Worm (Caenorhabditis elegans): ENCODE results near the gene fbxa-147.

Gene fbxa-147

DNA sequence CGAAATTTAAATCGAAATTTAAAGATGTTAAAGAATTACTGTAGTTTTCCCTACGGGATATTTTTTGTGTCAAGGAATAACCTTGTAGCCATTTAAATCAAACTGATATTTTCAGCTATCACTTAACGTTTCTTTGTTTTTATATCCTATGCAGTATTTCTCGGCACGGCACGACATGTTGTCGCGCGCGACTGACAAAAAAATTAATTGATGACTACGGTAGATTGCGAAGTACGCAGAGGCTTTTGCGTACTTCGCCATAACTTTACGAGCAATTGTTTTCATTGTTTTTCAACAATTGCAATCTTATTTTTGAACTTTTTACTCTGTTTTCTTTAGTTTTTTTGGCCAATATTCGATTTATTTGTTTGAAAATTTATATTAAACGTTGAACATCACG, 18.3 kb upstream of the fbxa-147 start:
- TF ChIP-seq zag-1 (tag; optimal IDR thresholded peaks at IDR 0.05) (no peak), blmp-1 (tag; optimal IDR thresholded peaks at IDR 0.05; ENCODE audit: insufficient read depth) (no peak), nhr-10 (tag; optimal IDR thresholded peaks at IDR 0.05) (no peak), peb-1 (tag; optimal IDR thresholded peaks at IDR 0.05) (no peak), F13H6.1 (tag; optimal IDR thresholded peaks at IDR 0.05) (no peak), nhr-23 (tag; optimal IDR thresholded peaks at IDR 0.05) (no peak), Y55F3AM.14 (GFP tag; optimal IDR thresholded peaks at IDR 0.05) (no peak), elt-3 (tag; optimal IDR thresholded peaks at IDR 0.05) (no peak), ZK546.5 (tag; optimal IDR thresholded peaks at IDR 0.05) (no peak), R02D3.7 (tag; optimal IDR thresholded peaks at IDR 0.05) (no peak), lin-11 (tag; optimal IDR thresholded peaks at IDR 0.05) (no peak), snpc-4 (tag; optimal IDR thresholded peaks at IDR 0.05) (no peak), nhr-6 (tag; optimal IDR thresholded peaks at IDR 0.05) (no peak), alr-1 (tag; optimal IDR thresholded peaks at IDR 0.05) (no peak), sma-3 (GFP tag; optimal IDR thresholded peaks at IDR 0.05) (no peak), mbf-1 (tag; optimal IDR thresholded peaks at IDR 0.05) (no peak), nhr-129 (tag; optimal IDR thresholded peaks at IDR 0.05) (no peak), nhr-77 (tag; optimal IDR thresholded peaks at IDR 0.05) (no peak), aly-2 (tag; optimal IDR thresholded peaks at IDR 0.05) (no peak), unc-39 (tag; optimal IDR thresholded peaks at IDR 0.05) (no peak)

DNA sequence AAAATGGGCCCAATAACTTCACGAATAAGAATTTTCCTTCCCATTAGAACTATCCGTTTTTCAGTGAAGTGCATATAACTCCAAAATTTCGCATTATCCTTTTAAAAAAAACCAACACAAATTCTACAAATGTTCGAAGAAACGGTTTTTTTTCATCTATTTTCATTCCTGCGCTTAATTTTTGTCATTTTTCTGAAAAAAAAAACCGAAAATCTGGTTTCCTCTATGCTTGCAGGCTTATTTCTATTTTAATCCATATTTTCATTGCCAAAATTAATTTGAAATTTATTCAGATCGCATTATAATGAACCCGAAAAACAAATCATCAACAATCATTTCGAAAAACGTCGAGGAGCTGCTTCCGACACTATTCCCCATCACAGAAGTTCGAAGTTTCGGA, 17.6 kb upstream of the fbxa-147 start, which contains the start of gene set-5:
set-5 (plus strand) TSS at position 301 of the 400 bp plus-strand sequence.
- no peak for TF ChIP-seq C34F6.9 (tag; optimal IDR thresholded peaks at IDR 0.05)
- no peak for TF ChIP-seq ceh-82 (tag; optimal IDR thresholded peaks at IDR 0.05)
- no peak for TF ChIP-seq sma-3 (GFP tag; optimal IDR thresholded peaks at IDR 0.05)
- no peak for TF ChIP-seq nhr-10 (tag; optimal IDR thresholded peaks at IDR 0.05)
- TF ChIP-seq R02D3.7 (tag; optimal IDR thresholded peaks at IDR 0.05), result no peak
- TF ChIP-seq elt-3 (tag; optimal IDR thresholded peaks at IDR 0.05), result no peak
- TF ChIP-seq ztf-1 (GFP tag; conservative IDR thresholded peaks at IDR 0.05), result no peak
- no peak for TF ChIP-seq nhr-25 (tag; optimal IDR thresholded peaks at IDR 0.05)
- TF ChIP-seq ama-1 (optimal IDR thresholded peaks at IDR 0.05), result no peak
- no peak for TF ChIP-seq unc-55 (GFP tag; optimal IDR thresholded peaks at IDR 0.05)
- no peak for TF ChIP-seq nhr-237 (tag; optimal IDR thresholded peaks at IDR 0.05)
- TF ChIP-seq ZK546.5 (tag; optimal IDR thresholded peaks at IDR 0.05), result no peak
- TF ChIP-seq nhr-6 (tag; optimal IDR thresholded peaks at IDR 0.05), result no peak
- TF ChIP-seq nhr-23 (tag; optimal IDR thresholded peaks at IDR 0.05), result no peak

- TF ChIP-seq ZK546.5 (tag; optimal IDR thresholded peaks at IDR 0.05), result no peak
- no peak for TF ChIP-seq unc-55 (GFP tag; optimal IDR thresholded peaks at IDR 0.05)
- TF ChIP-seq elt-1 (tag; optimal IDR thresholded peaks at IDR 0.05), result no peak
- TF ChIP-seq sem-4 (tag; optimal IDR thresholded peaks at IDR 0.05), result no peak
- TF ChIP-seq nhr-6 (tag; optimal IDR thresholded peaks at IDR 0.05), result no peak
- TF ChIP-seq R02D3.7 (tag; optimal IDR thresholded peaks at IDR 0.05), result no peak
- TF ChIP-seq aly-2 (tag; optimal IDR thresholded peaks at IDR 0.05), result no peak
- no peak for TF ChIP-seq Y55F3AM.14 (GFP tag; optimal IDR thresholded peaks at IDR 0.05)
- TF ChIP-seq nhr-12 (tag; optimal IDR thresholded peaks at IDR 0.05), result no peak
- no peak for TF ChIP-seq lin-39 (tag; optimal IDR thresholded peaks at IDR 0.05)
- no peak for TF ChIP-seq nhr-237 (tag; optimal IDR thresholded peaks at IDR 0.05)
- TF ChIP-seq sma-3 (GFP tag; optimal IDR thresholded peaks at IDR 0.05), result no peak
Measured at ce11 chrV:14707958-14708357, 8.3 kb upstream of the fbxa-147 start, which contains the start of gene R08A2.9. Gene R08A2.9 (plus strand): TSS chrV:14708258.

DNA sequence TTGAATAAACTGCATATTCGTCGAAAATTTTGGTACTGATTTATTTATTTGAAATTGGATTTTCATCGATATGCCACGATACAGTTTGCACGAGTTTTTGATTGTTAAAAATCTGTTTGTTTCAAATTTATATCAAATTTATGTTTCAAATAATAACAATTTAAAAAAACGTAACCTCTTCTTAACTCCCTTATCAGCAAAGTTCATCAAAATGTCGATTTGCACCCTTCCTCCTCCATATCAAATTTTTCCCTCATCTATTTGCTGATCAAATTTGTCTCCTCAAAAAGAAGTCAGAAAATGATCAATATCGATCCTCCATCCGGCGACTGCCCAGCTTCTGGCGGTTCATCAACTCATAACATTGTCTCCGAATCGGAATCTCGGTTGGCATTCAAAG, 5.2 kb upstream of the fbxa-147 start, which contains the start of gene ssp-33:
ssp-33 (plus strand) TSS at position 301 of the 400 bp plus-strand sequence.
- TF ChIP-seq nhr-77 (tag; optimal IDR thresholded peaks at IDR 0.05), result no peak
- no peak for TF ChIP-seq fos-1 (tag; optimal IDR thresholded peaks at IDR 0.05)
- TF ChIP-seq ama-1 (optimal IDR thresholded peaks at IDR 0.05), result no peak
- TF ChIP-seq ceh-82 (tag; optimal IDR thresholded peaks at IDR 0.05), result no peak
- no peak for TF ChIP-seq nhr-237 (tag; optimal IDR thresholded peaks at IDR 0.05)
- TF ChIP-seq zag-1 (tag; optimal IDR thresholded peaks at IDR 0.05), result no peak
- TF ChIP-seq R02D3.7 (tag; optimal IDR thresholded peaks at IDR 0.05), result no peak
- no peak for TF ChIP-seq sem-4 (tag; optimal IDR thresholded peaks at IDR 0.05)
- no peak for TF ChIP-seq mab-5 (tag; optimal IDR thresholded peaks at IDR 0.05)
- no peak for TF ChIP-seq nhr-11 (tag; optimal IDR thresholded peaks at IDR 0.05)
- TF ChIP-seq Y55F3AM.14 (GFP tag; optimal IDR thresholded peaks at IDR 0.05), result no peak

DNA sequence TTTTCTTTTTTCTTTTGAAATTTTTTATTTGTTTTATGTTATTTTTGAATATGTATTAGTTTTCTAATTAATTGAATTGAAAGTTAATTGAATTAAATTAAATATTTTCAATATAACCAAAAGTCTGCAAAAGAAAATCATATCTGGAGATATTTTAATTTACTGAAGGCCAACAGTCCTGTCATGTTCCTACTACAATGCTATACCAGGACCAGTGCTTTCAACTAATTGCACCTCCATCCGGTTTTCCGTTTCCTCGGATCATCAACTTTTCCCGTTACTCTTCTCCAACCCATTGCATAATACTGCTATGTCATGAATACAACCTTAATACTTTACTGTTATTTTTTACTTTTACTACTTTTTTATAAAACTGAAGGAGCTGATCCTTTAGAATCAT, 4.0 kb upstream of the fbxa-147 start, which contains the start of gene R08A2.5:
R08A2.5 (plus strand) TSS at position 301 of the 400 bp plus-strand sequence.
- TF ChIP-seq C34F6.9 (tag; optimal IDR thresholded peaks at IDR 0.05) (no peak), sma-9 (GFP tag; optimal IDR thresholded peaks at IDR 0.05) (no peak), sma-9 (tag; optimal IDR thresholded peaks at IDR 0.05) (no peak), aly-2 (tag; optimal IDR thresholded peaks at IDR 0.05) (no peak), peb-1 (tag; optimal IDR thresholded peaks at IDR 0.05) (no peak), unc-62 (GFP tag; optimal IDR thresholded peaks at IDR 0.05) (no peak), nhr-25 (tag; optimal IDR thresholded peaks at IDR 0.05) (no peak), mdl-1 (tag; optimal IDR thresholded peaks at IDR 0.05) (no peak), R02D3.7 (tag; optimal IDR thresholded peaks at IDR 0.05) (no peak), unc-39 (tag; optimal IDR thresholded peaks at IDR 0.05) (no peak)
